Worm (Caenorhabditis elegans) whole organism, young adult: Measurements from ENCODE around the gene F32B6.4.

Experiments
- F10E7.11 ChIP-seq: sonication (generic microtip); optimal IDR thresholded peaks from 2 replicates; lab custom pipeline; 2017; ENCODE audit warnings: mild to moderate bottlenecking, missing genetic modification characterization, moderate library complexity, missing compliant biosample characterization
- F23B12.7 ChIP-seq: sonication (generic microtip); optimal IDR thresholded peaks from 2 replicates; lab custom pipeline; 2017; ENCODE audit warnings: missing genetic modification characterization, mild to moderate bottlenecking, missing compliant biosample characterization, antibody characterized with exemption, moderate library complexity; ENCODE audit not compliant: insufficient read depth
- F39B2.1 ChIP-seq: fragments of 200-800 bp; sonication (Bioruptor generic); IDR thresholded peaks from 2 replicates; pipeline ENCODE4 v1.3.6; 2022; ENCODE audit warnings: missing genetic modification reagents, missing genetic modification characterization, missing compliant biosample characterization
- F55B11.4 ChIP-seq: sonication (generic microtip); optimal IDR thresholded peaks from 2 replicates; lab custom pipeline; 2016; ENCODE audit warnings: missing compliant biosample characterization, missing genetic modification characterization, borderline replicate concordance; ENCODE audit not compliant: insufficient read depth
- Y53G8AR.9 ChIP-seq: fragments of 200-800 bp; sonication (Bioruptor generic); conservative IDR thresholded peaks from 2 replicates; pipeline ENCODE4 v1.3.6; 2022; ENCODE audit warnings: missing genetic modification reagents, missing genetic modification characterization, missing compliant biosample characterization
- ama-1 ChIP-seq, 3 experiments: fragments of 150-350 bp in 1 of 3; sonication (generic microtip) in 2 of 3; optimal IDR thresholded peaks; 2 replicates each; lab custom pipeline; 2014 to 2018; ENCODE audit warnings: missing biosample characterization in 2 of 3, missing genetic modification characterization in 2 of 3, missing genetic modification reagents in 2 of 3
- attf-6 ChIP-seq: fragments of 200-800 bp; sonication (Bioruptor generic); IDR thresholded peaks from 2 replicates; pipeline ENCODE4 v1.3.6; 2022; ENCODE audit warnings: missing genetic modification reagents, missing genetic modification characterization, missing compliant biosample characterization
- dpff-1 ChIP-seq: sonication (generic microtip); optimal IDR thresholded peaks from 2 replicates; lab custom pipeline; 2017; ENCODE audit warnings: mild to moderate bottlenecking, missing genetic modification characterization, missing compliant biosample characterization
- dpl-1 ChIP-seq: fragments of 150-350 bp; optimal IDR thresholded peaks from 2 replicates; lab custom pipeline; 2014; ENCODE audit warnings: missing biosample characterization, missing genetic modification reagents, missing genetic modification characterization
- gei-17 ChIP-seq: fragments of 200-800 bp; sonication (Bioruptor generic); optimal IDR thresholded peaks from 2 replicates; lab custom pipeline; 2018; ENCODE audit warnings: mild to moderate bottlenecking, missing genetic modification characterization, missing compliant biosample characterization
- hrde-1 ChIP-seq: sonication (generic microtip); optimal IDR thresholded peaks from 2 replicates; lab custom pipeline; 2016; ENCODE audit warnings: missing genetic modification characterization, mild to moderate bottlenecking, missing compliant biosample characterization, moderate library complexity, missing genotype, missing genetic modification reagents, borderline replicate concordance
- madf-10 ChIP-seq: sonication (generic microtip); optimal IDR thresholded peaks from 2 replicates; lab custom pipeline; 2016; ENCODE audit warnings: mild to moderate bottlenecking, missing genetic modification characterization, missing compliant biosample characterization
- madf-6 ChIP-seq: fragments of 200-800 bp; sonication (Bioruptor generic); IDR thresholded peaks from 2 replicates; pipeline ENCODE4 v1.3.6; 2022; ENCODE audit warnings: missing genetic modification reagents, missing genetic modification characterization, missing compliant biosample characterization
- madf-8 ChIP-seq: fragments of 200-800 bp; sonication (Bioruptor generic); conservative IDR thresholded peaks from 2 replicates; pipeline ENCODE4 v1.3.6; 2022; ENCODE audit warnings: missing genetic modification reagents, missing genetic modification characterization, missing compliant biosample characterization
- mel-28 ChIP-seq: sonication (generic microtip); optimal IDR thresholded peaks from 2 replicates; lab custom pipeline; 2016; ENCODE audit warnings: borderline replicate concordance, mild to moderate bottlenecking, missing genetic modification characterization, missing compliant biosample characterization
- nfya-2 ChIP-seq: fragments of 200-800 bp; sonication (Bioruptor generic); IDR thresholded peaks from 2 replicates; pipeline ENCODE4 v1.3.6; 2022; ENCODE audit warnings: missing genetic modification reagents, missing genetic modification characterization, missing compliant biosample characterization
- nhr-27 ChIP-seq: fragments of 200-800 bp; sonication (Bioruptor generic); optimal IDR thresholded peaks from 2 replicates; lab custom pipeline; 2018; ENCODE audit warnings: mild to moderate bottlenecking, missing genetic modification characterization, moderate library complexity, missing compliant biosample characterization
- nhr-80 ChIP-seq: sonication (generic microtip); optimal IDR thresholded peaks from 2 replicates; lab custom pipeline; 2016; ENCODE audit warnings: missing genetic modification characterization, missing compliant biosample characterization
- nhr-90 ChIP-seq: sonication (generic microtip); optimal IDR thresholded peaks from 2 replicates; lab custom pipeline; 2016; ENCODE audit warnings: missing genotype, mild to moderate bottlenecking, missing genetic modification characterization, missing compliant biosample characterization
- snpc-1.1 ChIP-seq: sonication (generic microtip); optimal IDR thresholded peaks from 2 replicates; lab custom pipeline; 2017; ENCODE audit warnings: missing genetic modification characterization, mild to moderate bottlenecking, missing compliant biosample characterization, antibody characterized with exemption, moderate library complexity, missing genotype, missing genetic modification reagents; ENCODE audit not compliant: insufficient read depth
- snpc-1.3 ChIP-seq: sonication (generic microtip); optimal IDR thresholded peaks from 2 replicates; lab custom pipeline; 2017; ENCODE audit warnings: missing genetic modification characterization, mild to moderate bottlenecking, missing compliant biosample characterization, antibody characterized with exemption, moderate library complexity, missing genotype, missing genetic modification reagents; ENCODE audit not compliant: insufficient read depth
- snpc-3.4 ChIP-seq: sonication (generic microtip); optimal IDR thresholded peaks from 2 replicates; lab custom pipeline; 2017; ENCODE audit warnings: missing genetic modification characterization, mild to moderate bottlenecking, missing compliant biosample characterization, antibody characterized with exemption, moderate library complexity, missing genotype, missing genetic modification reagents
- snpc-4 ChIP-seq, 5 experiments: fragments of 150-350 bp in 1 of 5; sonication (generic microtip) in 4 of 5; optimal IDR thresholded peaks; 2 replicates each; lab custom pipeline; 2014 to 2018; ENCODE audit warnings: missing genetic modification characterization in 5 of 5, missing biosample characterization in 3 of 5, antibody characterized with exemption in 2 of 5, mild to moderate bottlenecking in 2 of 5, missing compliant biosample characterization in 2 of 5, missing genotype in 2 of 5, moderate library complexity in 2 of 5, missing genetic modification reagents in 1 of 5
- tbx-9 ChIP-seq: sonication (generic microtip); optimal IDR thresholded peaks from 2 replicates; lab custom pipeline; 2016; ENCODE audit warnings: borderline replicate concordance, missing genetic modification characterization, inconsistent platforms, missing compliant biosample characterization

The F32B6.4 gene

DNA sequence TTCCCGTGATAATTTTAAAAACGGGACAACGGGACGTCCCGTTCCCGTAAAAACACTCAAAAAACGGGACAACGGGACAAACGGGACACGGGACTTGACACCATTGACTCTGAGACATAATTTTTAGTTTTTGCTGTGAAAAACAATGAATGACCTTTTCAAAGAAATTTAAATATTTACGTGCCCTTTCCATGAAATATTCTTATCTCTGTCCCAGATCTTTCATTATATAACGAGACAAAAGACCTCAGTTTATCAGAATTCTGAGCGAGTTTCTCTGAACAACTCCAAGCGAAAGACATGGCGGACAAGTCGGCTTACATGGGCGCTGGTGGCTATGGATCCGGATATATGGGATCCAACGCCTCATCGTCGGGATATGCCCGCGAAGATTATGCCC is 48.1 kb downstream of the F32B6.4 start, which contains the start of gene nspd-2:
nspd-2 (plus strand) TSS at position 301 of the 400 bp plus-strand sequence.
- TF ChIP-seq nfya-2 (GFP tag; lab: Robert Waterston, UW), result no peak
- TF ChIP-seq Y53G8AR.9, result no peak
- TF ChIP-seq snpc-1.3, result no peak
- TF ChIP-seq F23B12.7 (tag; lab: Kevin White, UChicago), result no peak
- TF ChIP-seq ama-1 (optimal IDR thresholded peaks at IDR 0.05; lab: Kevin White, UChicago), result no peak
- no peak for TF ChIP-seq ama-1 (GFP tag; optimal IDR thresholded peaks at IDR 0.05; lab: Kevin White, UChicago)
- no peak for TF ChIP-seq dpff-1 (tag; lab: Kevin White, UChicago)
- TF ChIP-seq hrde-1 (tag; lab: Kevin White, UChicago), result no peak
- no peak for TF ChIP-seq snpc-4 (GFP tag; optimal IDR thresholded peaks at IDR 0.05; lab: Kevin White, UChicago)
- TF ChIP-seq snpc-4 (tag; optimal IDR thresholded peaks at IDR 0.05; lab: Kevin White, UChicago), result no peak
- no peak for TF ChIP-seq F39B2.1 (GFP tag; lab: Robert Waterston, UW)
- TF ChIP-seq madf-8 (GFP tag; lab: Robert Waterston, UW), result no peak
- no peak for TF ChIP-seq gei-17
- TF ChIP-seq snpc-3.4 (tag; lab: Kevin White, UChicago), result no peak
- TF ChIP-seq snpc-1.1 (tag; lab: Kevin White, UChicago), result no peak
- TF ChIP-seq F55B11.4, result no peak

DNA sequence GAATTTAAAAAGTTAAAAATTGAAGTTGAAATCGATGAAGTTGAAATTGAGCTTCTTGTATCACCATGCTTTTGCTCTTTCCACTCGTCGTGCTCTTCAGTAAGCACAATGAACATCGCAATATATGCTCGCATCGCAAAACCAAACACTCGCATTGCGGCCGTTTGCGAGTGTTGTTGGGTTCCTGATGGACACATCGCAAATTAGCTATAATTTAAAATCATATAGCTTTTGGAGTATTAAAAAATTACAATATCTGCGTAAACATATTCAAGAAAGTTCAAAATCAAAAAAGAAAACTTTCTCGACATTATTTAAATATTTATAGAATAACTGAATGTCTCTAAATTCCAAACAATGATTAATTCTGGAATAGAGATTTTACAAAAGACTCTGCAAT is 49.8 kb downstream of the F32B6.4 start, which contains the start of gene K07F5.17:
K07F5.17 (plus strand) TSS at position 301 of the 400 bp plus-strand sequence.
- no peak for TF ChIP-seq madf-10 (tag; lab: Kevin White, UChicago)
- TF ChIP-seq mel-28 (tag; lab: Kevin White, UChicago), result no peak
- no peak for TF ChIP-seq dpl-1 (GFP tag; lab: Kevin White, UChicago)
- TF ChIP-seq tbx-9 (tag; lab: Kevin White, UChicago), result no peak
- no peak for TF ChIP-seq F10E7.11 (tag; lab: Kevin White, UChicago)
- no peak for TF ChIP-seq nhr-27
- TF ChIP-seq nhr-80 (tag; lab: Kevin White, UChicago), result no peak

DNA sequence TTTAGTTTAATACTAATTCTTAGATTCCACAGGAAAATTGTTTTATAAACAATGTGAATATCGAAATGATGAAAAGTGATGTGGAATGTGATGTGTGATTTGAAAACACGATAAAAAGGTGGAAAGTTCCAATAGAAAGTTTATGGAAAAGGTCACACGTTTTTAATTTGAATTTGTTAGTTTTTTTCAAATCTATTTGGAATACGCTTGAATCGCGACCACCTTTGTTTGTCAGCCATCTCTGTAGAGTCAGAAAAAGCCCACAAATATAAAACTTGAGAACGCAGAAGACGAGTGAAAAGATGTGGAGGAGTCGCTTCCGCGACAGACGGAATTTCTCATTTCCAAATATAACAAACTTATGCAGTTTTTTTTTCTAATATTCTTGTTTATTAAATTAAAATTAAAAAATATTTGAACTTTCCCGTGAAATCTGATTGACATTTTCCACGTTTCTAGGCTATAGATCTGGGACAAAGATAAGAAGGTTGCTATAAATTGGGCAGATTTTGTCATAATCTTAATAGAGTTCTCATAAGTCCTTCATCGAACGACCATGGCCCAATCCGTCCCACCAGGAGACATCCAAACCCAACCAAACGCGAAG is 50.8 kb downstream of the F32B6.4 start, which contains the start of the genes kin-24 and msp-56:
kin-24 (minus strand) TSS at position 101 of the 607 bp plus-strand sequence.
msp-56 (plus strand) TSS at position 557 of the 607 bp plus-strand sequence.
- TF ChIP-seq madf-6 (GFP tag; lab: Robert Waterston, UW) (no peak), nhr-90 (no peak), attf-6 (GFP tag; lab: Robert Waterston, UW) (no peak)
- TF ChIP-seq, all 124 proteins: peak for 0
